Worm (Caenorhabditis elegans) whole organism, young adult: ENCODE measurements around the gene nstp-3.

ENCODE experiments used
- cebp-1 ChIP-seq, 2 experiments: fragments of 200-800 bp in 1 of 2; sonication (Bioruptor generic) in 1 of 2; sonication (generic microtip) in 1 of 2; IDR thresholded peaks in 1 of 2; optimal IDR thresholded peaks in 1 of 2; 2 replicates each; pipeline versions ENCODE4 v1.3.6 to Lab custom; 2017 to 2022; ENCODE audit warnings: missing compliant biosample characterization in 2 of 2, missing genetic modification characterization in 2 of 2, mild to moderate bottlenecking in 1 of 2, missing genetic modification reagents in 1 of 2, moderate library complexity in 1 of 2
- nfya-1 ChIP-seq: sonication (generic microtip); optimal IDR thresholded peaks from 2 replicates; lab custom pipeline; 2017; ENCODE audit warnings: antibody characterized with exemption, missing compliant biosample characterization, missing genetic modification characterization, borderline replicate concordance; ENCODE audit not compliant: insufficient read depth

DNA sequence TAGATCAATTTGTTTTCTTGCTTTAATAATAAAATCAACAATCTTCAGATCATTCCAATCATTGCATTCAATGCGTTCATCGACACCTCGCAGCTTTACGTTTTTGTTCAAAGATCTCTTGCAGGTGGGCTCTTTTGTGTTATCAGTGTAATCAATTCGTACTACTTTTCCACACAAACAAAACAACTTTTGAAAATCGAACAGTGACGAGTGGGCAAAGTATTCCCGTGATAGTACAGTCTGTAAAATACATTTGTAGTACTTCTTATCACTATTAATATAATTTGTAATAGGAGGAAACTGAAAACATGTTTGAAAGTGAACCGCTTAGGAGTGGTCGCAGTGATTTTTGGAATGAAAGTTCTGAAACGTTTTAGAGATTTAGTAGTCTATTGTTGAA is 33.0 kb downstream of the nstp-3 start, which contains the start of gene pgph-2:
- TF ChIP-seq cebp-1 (GFP tag; IDR thresholded peaks at IDR 0.05; lab: Robert Waterston, UW) (no peak), cebp-1 (tag; optimal IDR thresholded peaks at IDR 0.05; lab: Kevin White, UChicago) (no peak), nfya-1 (tag; lab: Kevin White, UChicago) (no peak)
